Fruit fly (Drosophila melanogaster) whole organism, embryonic: Measurements from ENCODE around the gene CG3544.

Source experiments
- Bdp1 ChIP-seq: fragments of 200-800 bp; sonication (Bioruptor generic); optimal IDR thresholded peaks from 3 replicates; lab custom pipeline; 2016; ENCODE audit warnings: missing biosample characterization, missing genetic modification characterization
- CG10431 ChIP-seq: fragments of 200-800 bp; sonication (Bioruptor generic); optimal IDR thresholded peaks from 3 replicates; lab custom pipeline; 2018; ENCODE audit warnings: missing biosample characterization, mild to moderate bottlenecking, missing genetic modification characterization
- CG12071 ChIP-seq: fragments of 200-800 bp; sonication (Bioruptor generic); optimal IDR thresholded peaks from 3 replicates; lab custom pipeline; 2018; ENCODE audit warnings: missing biosample characterization, mild to moderate bottlenecking, missing genetic modification characterization
- CG12155 ChIP-seq: fragments of 200-800 bp; sonication (Bioruptor generic); optimal IDR thresholded peaks from 3 replicates; lab custom pipeline; 2016; ENCODE audit warnings: missing biosample characterization, missing genetic modification characterization
- CG14441 ChIP-seq: fragments of 200-800 bp; sonication (Bioruptor generic); IDR thresholded peaks from 2 replicates; pipeline ENCODE4 v1.3.6; 2022; ENCODE audit warnings: missing biosample characterization, missing genetic modification characterization
- CG14710 ChIP-seq: fragments of 200-800 bp; sonication (Bioruptor generic); optimal IDR thresholded peaks from 3 replicates; lab custom pipeline; 2019; ENCODE audit warnings: missing biosample characterization, mild to moderate bottlenecking, missing genetic modification characterization, moderate library complexity
- CG16779 ChIP-seq: fragments of 200-800 bp; sonication (Bioruptor generic); IDR thresholded peaks from 2 replicates; pipeline ENCODE4 v1.3.6; 2022; ENCODE audit warnings: missing biosample characterization, missing genetic modification characterization
- CG17359 ChIP-seq: fragments of 200-800 bp; sonication (Bioruptor generic); optimal IDR thresholded peaks from 3 replicates; lab custom pipeline; 2018; ENCODE audit warnings: missing biosample characterization, mild to moderate bottlenecking, missing genetic modification characterization, moderate library complexity
- CG17612 ChIP-seq: fragments of 200-800 bp; sonication (Bioruptor generic); IDR thresholded peaks from 2 replicates; pipeline ENCODE4 v1.3.6; 2022; ENCODE audit warnings: missing biosample characterization, missing genetic modification characterization
- CG18619 ChIP-seq: fragments of 200-800 bp; sonication (Bioruptor generic); optimal IDR thresholded peaks from 3 replicates; lab custom pipeline; 2017; ENCODE audit warnings: missing biosample characterization, mild to moderate bottlenecking, missing genetic modification characterization
- CG32532 ChIP-seq: fragments of 200-800 bp; sonication (Bioruptor generic); IDR thresholded peaks from 2 replicates; pipeline ENCODE4 v1.3.6; 2022; ENCODE audit warnings: missing biosample characterization, missing genetic modification characterization
- CG3995 ChIP-seq: fragments of 200-800 bp; sonication (Bioruptor generic); optimal IDR thresholded peaks from 3 replicates; lab custom pipeline; 2016; ENCODE audit warnings: missing biosample characterization, missing genetic modification characterization
- CG6683 ChIP-seq: fragments of 200-800 bp; sonication (Bioruptor generic); optimal IDR thresholded peaks from 2 replicates; lab custom pipeline; 2017; ENCODE audit warnings: missing biosample characterization, mild to moderate bottlenecking, missing genetic modification characterization, missing genetic modification reagents
- CG9797 ChIP-seq: fragments of 200-800 bp; sonication (Bioruptor generic); optimal IDR thresholded peaks from 3 replicates; lab custom pipeline; 2018; ENCODE audit warnings: missing biosample characterization, mild to moderate bottlenecking, missing genetic modification characterization
- CG9817 ChIP-seq: fragments of 200-800 bp; sonication (Bioruptor generic); optimal IDR thresholded peaks from 2 replicates; lab custom pipeline; 2018; ENCODE audit warnings: missing biosample characterization, mild to moderate bottlenecking, missing genetic modification characterization, moderate library complexity
- CHES-1-like ChIP-seq: fragments of 200-800 bp; sonication (Bioruptor generic); optimal IDR thresholded peaks from 2 replicates; lab custom pipeline; 2016; ENCODE audit warnings: missing biosample characterization, missing genetic modification characterization
- Chrac-16 ChIP-seq: fragments of 200-800 bp; sonication (Bioruptor generic); optimal IDR thresholded peaks from 3 replicates; lab custom pipeline; 2016; ENCODE audit warnings: missing biosample characterization, missing genetic modification characterization
- D19B ChIP-seq: fragments of 200-800 bp; sonication (Bioruptor generic); optimal IDR thresholded peaks from 2 replicates; lab custom pipeline; 2017; ENCODE audit warnings: missing biosample characterization, mild to moderate bottlenecking, missing genetic modification characterization
- Fer1 ChIP-seq: fragments of 200-800 bp; sonication (Bioruptor generic); optimal IDR thresholded peaks from 2 replicates; lab custom pipeline; 2017; ENCODE audit warnings: missing biosample characterization, mild to moderate bottlenecking, missing genetic modification characterization
- HLH3B ChIP-seq: fragments of 200-800 bp; sonication (Bioruptor generic); IDR thresholded peaks from 2 replicates; pipeline ENCODE4 v1.3.6; 2022; ENCODE audit warnings: missing biosample characterization, missing genetic modification characterization
- Hmx ChIP-seq: fragments of 200-800 bp; sonication (Bioruptor generic); optimal IDR thresholded peaks from 2 replicates; lab custom pipeline; 2016; ENCODE audit warnings: missing biosample characterization, missing genetic modification characterization
- MTF-1 ChIP-seq: fragments of 200-800 bp; sonication (Bioruptor generic); optimal IDR thresholded peaks from 2 replicates; lab custom pipeline; 2018; ENCODE audit warnings: missing biosample characterization, mild to moderate bottlenecking, missing genetic modification characterization, borderline replicate concordance
- NK7.1 ChIP-seq: fragments of 200-800 bp; sonication (Bioruptor generic); optimal IDR thresholded peaks from 3 replicates; lab custom pipeline; 2016; ENCODE audit warnings: missing biosample characterization, missing genetic modification characterization
- Sry-δ ChIP-seq: fragments of 200-800 bp; sonication (Bioruptor generic); optimal IDR thresholded peaks from 2 replicates; lab custom pipeline; 2016; ENCODE audit warnings: missing biosample characterization, missing genetic modification characterization
- Stat92E ChIP-seq, 3 experiments: fragments of >200 bp in 2 of 3; fragments of 200-800 bp in 1 of 3; sonication (Bioruptor generic) in 1 of 3; optimal IDR thresholded peaks; 2 replicates each; lab custom pipeline; 2017 to 2019; ENCODE audit warnings: missing biosample characterization in 3 of 3, missing genetic modification characterization in 3 of 3, mild to moderate bottlenecking in 1 of 3, moderate library complexity in 1 of 3
- az2 ChIP-seq: fragments of 200-800 bp; sonication (Bioruptor generic); optimal IDR thresholded peaks from 3 replicates; lab custom pipeline; 2016; ENCODE audit warnings: missing biosample characterization, missing genetic modification characterization
- bcd ChIP-seq: fragments of 200-800 bp; sonication (Bioruptor generic); optimal IDR thresholded peaks from 2 replicates; lab custom pipeline; 2017; ENCODE audit warnings: missing biosample characterization, mild to moderate bottlenecking, missing genetic modification characterization
- chif ChIP-seq, 2 experiments: fragments of 200-800 bp; sonication (Bioruptor generic); optimal IDR thresholded peaks; 3 replicates each; lab custom pipeline; 2016; ENCODE audit warnings: missing biosample characterization in 2 of 2, missing genetic modification characterization in 2 of 2
- crol ChIP-seq: fragments of 200-800 bp; sonication (Bioruptor generic); IDR thresholded peaks from 2 replicates; pipeline ENCODE4 v1.3.6; 2022; ENCODE audit warnings: missing biosample characterization, missing genetic modification characterization
- disco-r ChIP-seq: fragments of 200-800 bp; sonication (Bioruptor generic); optimal IDR thresholded peaks from 2 replicates; lab custom pipeline; 2016; ENCODE audit warnings: missing biosample characterization, missing genetic modification characterization
- dysf ChIP-seq: fragments of 200-800 bp; sonication (Bioruptor generic); IDR thresholded peaks from 3 replicates; pipeline ENCODE4 v1.3.6; 2022; ENCODE audit warnings: missing biosample characterization, missing genetic modification characterization
- gcm2 ChIP-seq: fragments of 200-800 bp; sonication (Bioruptor generic); optimal IDR thresholded peaks from 2 replicates; lab custom pipeline; 2016; ENCODE audit warnings: missing biosample characterization, missing genetic modification characterization
- gsb ChIP-seq: fragments of 200-800 bp; sonication (Bioruptor generic); IDR thresholded peaks from 2 replicates; pipeline ENCODE4 v1.3.6; 2022; ENCODE audit warnings: missing biosample characterization, missing genetic modification characterization
- ham ChIP-seq: fragments of 200-800 bp; sonication (Bioruptor generic); IDR thresholded peaks from 2 replicates; pipeline ENCODE4 v1.3.6; 2022; ENCODE audit warnings: missing biosample characterization, missing genetic modification characterization
- kah ChIP-seq: fragments of 200-800 bp; sonication (Bioruptor generic); optimal IDR thresholded peaks from 2 replicates; lab custom pipeline; 2018; ENCODE audit warnings: missing biosample characterization, mild to moderate bottlenecking, missing genetic modification characterization
- lab ChIP-seq: fragments of 200-800 bp; sonication (Bioruptor generic); optimal IDR thresholded peaks from 3 replicates; lab custom pipeline; 2017; ENCODE audit warnings: missing biosample characterization, missing genetic modification characterization, mild to moderate bottlenecking, moderate library complexity, missing genetic modification reagents
- lmd ChIP-seq: fragments of 200-800 bp; sonication (Bioruptor generic); IDR thresholded peaks from 2 replicates; pipeline ENCODE4 v1.3.6; 2022; ENCODE audit warnings: missing biosample characterization, missing genetic modification characterization
- luna ChIP-seq: fragments of 200-800 bp; sonication (Bioruptor generic); optimal IDR thresholded peaks from 2 replicates; lab custom pipeline; 2016; ENCODE audit warnings: missing biosample characterization, missing genetic modification characterization
- maf-S ChIP-seq: fragments of 200-800 bp; sonication (Bioruptor generic); optimal IDR thresholded peaks from 2 replicates; lab custom pipeline; 2016; ENCODE audit warnings: missing biosample characterization, missing genetic modification characterization
- nmo ChIP-seq: fragments of 200-800 bp; sonication (Bioruptor generic); optimal IDR thresholded peaks from 2 replicates; lab custom pipeline; 2018; ENCODE audit warnings: missing biosample characterization, mild to moderate bottlenecking, missing genetic modification characterization, moderate library complexity
- phol ChIP-seq: fragments of 200-800 bp; sonication (Bioruptor generic); optimal IDR thresholded peaks from 3 replicates; lab custom pipeline; 2018; ENCODE audit warnings: missing biosample characterization, mild to moderate bottlenecking, missing genetic modification characterization, moderate library complexity
- pzg ChIP-seq: fragments of 200-800 bp; sonication (Bioruptor generic); optimal IDR thresholded peaks from 3 replicates; lab custom pipeline; 2018; ENCODE audit warnings: missing biosample characterization, mild to moderate bottlenecking, missing genetic modification characterization, moderate library complexity
- schlank ChIP-seq: fragments of 200-800 bp; sonication (Bioruptor generic); optimal IDR thresholded peaks from 2 replicates; lab custom pipeline; 2018; ENCODE audit warnings: missing biosample characterization, mild to moderate bottlenecking, missing genetic modification characterization
- scrt ChIP-seq: fragments of 200-800 bp; sonication (Bioruptor generic); optimal IDR thresholded peaks from 2 replicates; lab custom pipeline; 2018; ENCODE audit warnings: missing biosample characterization, mild to moderate bottlenecking, missing genetic modification characterization, moderate library complexity
- shn ChIP-seq: fragments of 200-800 bp; sonication (Bioruptor generic); optimal IDR thresholded peaks from 3 replicates; lab custom pipeline; 2016; ENCODE audit warnings: missing biosample characterization, missing genetic modification characterization
- tin ChIP-seq: fragments of 200-800 bp; sonication (Bioruptor generic); optimal IDR thresholded peaks from 3 replicates; lab custom pipeline; 2016; ENCODE audit warnings: missing biosample characterization, missing genetic modification characterization
- vvl ChIP-seq: fragments of 200-800 bp; sonication (Bioruptor generic); IDR thresholded peaks from 2 replicates; pipeline ENCODE4 v1.3.6; 2022; ENCODE audit warnings: missing biosample characterization, missing genetic modification characterization
- wdn ChIP-seq: fragments of 200-800 bp; sonication (Bioruptor generic); IDR thresholded peaks from 2 replicates; pipeline ENCODE4 v1.3.6; 2022; ENCODE audit warnings: missing biosample characterization, missing genetic modification characterization
- wor ChIP-seq: fragments of 200-800 bp; sonication (Bioruptor generic); IDR thresholded peaks from 2 replicates; pipeline ENCODE4 v1.3.6; 2022; ENCODE audit warnings: missing biosample characterization, missing genetic modification characterization
- zfh2 ChIP-seq: fragments of 200-800 bp; sonication (Bioruptor generic); optimal IDR thresholded peaks from 2 replicates; lab custom pipeline; 2016; ENCODE audit warnings: missing biosample characterization, missing genetic modification characterization

The CG3544 gene

DNA sequence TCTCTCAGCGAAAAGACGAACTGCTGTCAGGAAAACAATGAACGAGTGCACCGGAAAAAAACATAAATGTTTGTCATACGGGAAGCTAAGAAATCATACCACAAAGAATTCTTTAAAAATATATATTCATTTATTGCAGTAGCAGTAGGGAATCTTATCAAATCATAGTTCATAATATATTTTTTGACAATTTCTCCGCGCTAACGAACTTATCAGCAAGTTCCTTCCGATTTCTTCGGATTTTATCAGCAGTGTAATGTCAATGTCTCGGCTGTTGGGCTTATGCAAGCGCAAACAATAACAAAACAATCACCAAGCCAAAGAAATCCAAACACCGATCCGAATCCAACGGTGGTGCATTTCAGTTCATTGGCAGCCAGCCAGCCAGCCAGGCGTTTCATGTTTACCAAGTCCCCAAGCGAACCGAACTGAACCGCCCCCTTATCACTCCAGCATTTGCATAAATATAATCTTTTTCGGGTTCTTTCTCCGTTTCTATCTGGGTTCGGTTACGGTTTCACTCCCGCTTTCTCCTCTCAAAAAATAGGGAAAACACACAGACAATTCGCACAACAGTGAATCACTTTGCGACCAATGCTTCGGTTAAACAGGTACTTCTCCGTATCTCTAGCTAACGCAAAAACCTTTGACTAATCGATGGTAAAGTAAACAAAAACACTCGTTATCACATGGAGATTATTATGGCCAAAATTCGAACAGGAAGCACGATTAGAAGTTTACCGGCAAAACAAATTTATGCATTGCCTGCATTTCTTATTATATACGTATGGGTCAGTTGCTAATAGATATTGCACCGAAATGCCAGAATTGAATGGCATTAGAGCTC is 43.6 kb downstream of the CG3544 start (continued):
- no peak for TF ChIP-seq luna (GFP tag; lab: Kevin White, UChicago)
- peak; percentile 9 for TF ChIP-seq CG18619
- TF ChIP-seq disco-r (GFP tag; lab: Kevin White, UChicago), result no peak
- no peak for TF ChIP-seq ham (GFP tag; lab: Robert Waterston, UW)
- no peak; the same call in 1 of the 2 replicates for TF ChIP-seq lmd (GFP tag; lab: Robert Waterston, UW)
- no peak for TF ChIP-seq schlank (tag; lab: Kevin White, UChicago)
- TF ChIP-seq crol, result no peak
- TF ChIP-seq nmo (GFP tag; lab: Kevin White, UChicago), result peak; percentile 48
- TF ChIP-seq CG9817, result no peak
- TF ChIP-seq CG16779 (GFP tag; lab: Robert Waterston, UW), result no peak
- TF ChIP-seq CG12155 (GFP tag; lab: Kevin White, UChicago), result no peak
- no peak for TF ChIP-seq CG14441 (GFP tag; lab: Robert Waterston, UW)
- TF ChIP-seq phol (tag; lab: Kevin White, UChicago), result peak; percentile 52
- TF ChIP-seq CG6683 (GFP tag; lab: Kevin White, UChicago), result no peak
- no peak for TF ChIP-seq wdn (GFP tag; lab: Robert Waterston, UW)
- no peak for TF ChIP-seq bcd (GFP tag; lab: Kevin White, UChicago)
- TF ChIP-seq kah, result no peak
- TF ChIP-seq CG14710 (tag; lab: Kevin White, UChicago), result peak; percentile 39
- TF ChIP-seq wor (GFP tag; lab: Robert Waterston, UW), result no peak
- no peak for TF ChIP-seq CG17612 (GFP tag; lab: Robert Waterston, UW)
- no peak for TF ChIP-seq NK7.1 (GFP tag; lab: Kevin White, UChicago)
- TF ChIP-seq Stat92E (GFP tag; optimal IDR thresholded peaks at IDR 0.05; lab: Kevin White, UChicago), result no peak
- TF ChIP-seq Fer1, result no peak
- 0 out of 2 replicates have a peak, but pooled peaks have one; percentile 22 for TF ChIP-seq HLH3B
- TF ChIP-seq MTF-1, result no peak
- TF ChIP-seq Sry-δ (GFP tag; lab: Kevin White, UChicago), result no peak
- no peak for TF ChIP-seq CHES-1-like (GFP tag; lab: Kevin White, UChicago)
- TF ChIP-seq CG9797 (GFP tag; lab: Kevin White, UChicago), result no peak
- TF ChIP-seq az2 (GFP tag; lab: Kevin White, UChicago), result peak; percentile 45
- no peak for TF ChIP-seq gcm2 (GFP tag; lab: Kevin White, UChicago)
- TF ChIP-seq dysf (GFP tag; lab: Robert Waterston, UW), result no peak
- TF ChIP-seq CG3995 (GFP tag; lab: Kevin White, UChicago), result no peak
- no peak for TF ChIP-seq CG32532 (GFP tag; lab: Robert Waterston, UW)
- TF ChIP-seq CG10431 (GFP tag; lab: Kevin White, UChicago), result peak; percentile 24
- no peak for TF ChIP-seq CG12071
- TF ChIP-seq chif (GFP tag; optimal IDR thresholded peaks at IDR 0.05; lab: Kevin White, UChicago), result peak; percentile 7 to 34
- peak; percentile 31; the same call in 1 of the 2 replicates for TF ChIP-seq vvl (GFP tag; lab: Robert Waterston, UW)
- no peak for TF ChIP-seq lab (GFP tag; lab: Kevin White, UChicago)
- no peak for TF ChIP-seq shn (GFP tag; lab: Kevin White, UChicago)
- TF ChIP-seq Chrac-16, result peak; percentile 49
- TF ChIP-seq Bdp1 (GFP tag; lab: Kevin White, UChicago), result peak; percentile 7
- no peak for TF ChIP-seq maf-S (GFP tag; lab: Kevin White, UChicago)
- TF ChIP-seq gsb, result no peak
- TF ChIP-seq pzg (GFP tag; lab: Kevin White, UChicago), result no peak
- no peak for TF ChIP-seq scrt (GFP tag; lab: Kevin White, UChicago)
- TF ChIP-seq tin (GFP tag; lab: Kevin White, UChicago), result peak; percentile 15
- TF ChIP-seq D19B (GFP tag; lab: Kevin White, UChicago), result no peak
- TF ChIP-seq zfh2 (GFP tag; lab: Kevin White, UChicago), result no peak
- TF ChIP-seq CG17359 (tag; lab: Kevin White, UChicago), result peak; percentile 25
- no peak for TF ChIP-seq Hmx (GFP tag; lab: Kevin White, UChicago)
